Fruit fly (Drosophila melanogaster) whole organism, pupa: Measurements from ENCODE around the gene CG43703.

Source experiments
- CG10348 ChIP-seq: fragments of 200-800 bp; sonication (Bioruptor generic); IDR thresholded peaks from 2 replicates; pipeline ENCODE4 v1.3.6; 2022; ENCODE audit warnings: missing biosample characterization, missing genetic modification characterization
- CG13204 ChIP-seq: fragments of 200-800 bp; sonication (Bioruptor generic); optimal IDR thresholded peaks from 2 replicates; lab custom pipeline; 2018; ENCODE audit warnings: missing biosample characterization, mild to moderate bottlenecking, missing genetic modification characterization, moderate library complexity
- CG14655 ChIP-seq: fragments of 200-800 bp; sonication (Bioruptor generic); optimal IDR thresholded peaks from 3 replicates; lab custom pipeline; 2017; ENCODE audit warnings: mild to moderate bottlenecking, missing biosample characterization, missing genetic modification reagents, missing genetic modification characterization
- CG15710 ChIP-seq: fragments of 200-800 bp; sonication (Bioruptor generic); optimal IDR thresholded peaks from 2 replicates; lab custom pipeline; 2018; ENCODE audit warnings: missing biosample characterization, mild to moderate bottlenecking, missing genetic modification characterization, moderate library complexity
- CG17806 ChIP-seq: fragments of 200-800 bp; sonication (Bioruptor generic); optimal IDR thresholded peaks from 2 replicates; lab custom pipeline; 2018; ENCODE audit warnings: missing biosample characterization, mild to moderate bottlenecking, missing genetic modification characterization, moderate library complexity
- CG34367 ChIP-seq: fragments of 200-800 bp; sonication (Bioruptor generic); optimal IDR thresholded peaks from 2 replicates; lab custom pipeline; 2018; ENCODE audit warnings: missing biosample characterization, mild to moderate bottlenecking, missing genetic modification characterization
- CG4496 ChIP-seq: fragments of 200-800 bp; sonication (Bioruptor generic); IDR thresholded peaks from 3 replicates; pipeline ENCODE4 v1.3.6; 2022; ENCODE audit warnings: missing biosample characterization, missing genetic modification characterization
- CG8301 ChIP-seq: fragments of 200-800 bp; sonication (Bioruptor generic); optimal IDR thresholded peaks from 2 replicates; lab custom pipeline; 2018; ENCODE audit warnings: missing biosample characterization, mild to moderate bottlenecking, missing genetic modification characterization
- EcR ChIP-seq: fragments of 200-800 bp; sonication (Bioruptor generic); optimal IDR thresholded peaks from 3 replicates; lab custom pipeline; 2019; ENCODE audit warnings: missing biosample characterization, missing genetic modification characterization, mild to moderate bottlenecking, moderate library complexity, missing genetic modification reagents
- Ets98B ChIP-seq: fragments of 200-800 bp; sonication (Bioruptor generic); IDR thresholded peaks from 2 replicates; pipeline ENCODE4 v1.3.6; 2022; ENCODE audit warnings: missing biosample characterization, missing genetic modification characterization
- Pif1A ChIP-seq: fragments of 200-800 bp; sonication (Bioruptor generic); optimal IDR thresholded peaks from 3 replicates; lab custom pipeline; 2016; ENCODE audit warnings: missing biosample characterization, missing genetic modification characterization
- Pif1B ChIP-seq: fragments of 200-800 bp; sonication (Bioruptor generic); optimal IDR thresholded peaks from 3 replicates; lab custom pipeline; 2016; ENCODE audit warnings: missing biosample characterization, missing genetic modification characterization
- Snoo ChIP-seq: fragments of 200-800 bp; sonication (Bioruptor generic); optimal IDR thresholded peaks from 3 replicates; lab custom pipeline; 2017; ENCODE audit warnings: missing biosample characterization, mild to moderate bottlenecking, missing genetic modification characterization, inconsistent platforms
- gl ChIP-seq: fragments of 200-800 bp; sonication (Bioruptor generic); optimal IDR thresholded peaks from 2 replicates; lab custom pipeline; 2018; ENCODE audit warnings: missing biosample characterization, mild to moderate bottlenecking, missing genetic modification characterization

dm6 chr2L:3771109-3772067 lies 6.1 kb downstream of the CG43703 start, which contains the start of gene bowl:
- peak; percentile 98 for TF ChIP-seq CG4496
- peak; percentile 94 for TF ChIP-seq Pif1B
- peak; percentile 92 for TF ChIP-seq CG34367 (tag; lab: Kevin White, UChicago)
- peak; percentile 73 for TF ChIP-seq EcR (GFP tag; lab: Kevin White, UChicago)
- peak; percentile 96 for TF ChIP-seq Pif1A (GFP tag; lab: Kevin White, UChicago)
- TF ChIP-seq CG13204 (GFP tag; lab: Kevin White, UChicago), result peak; percentile 94
- TF ChIP-seq gl (tag; lab: Kevin White, UChicago), result peak; percentile 88
- TF ChIP-seq Snoo (tag; lab: Kevin White, UChicago), result peak; percentile 95
- peak; percentile 96 for TF ChIP-seq CG14655 (GFP tag; lab: Kevin White, UChicago)
- peak; percentile 88 for TF ChIP-seq CG10348 (GFP tag; lab: Robert Waterston, UW)
- peak; percentile 94 for TF ChIP-seq CG17806 (tag; lab: Kevin White, UChicago)
- TF ChIP-seq Ets98B (GFP tag; lab: Robert Waterston, UW), result peak; percentile 98
- TF ChIP-seq CG15710 (tag; lab: Kevin White, UChicago), result peak; percentile 99
- TF ChIP-seq CG8301 (tag; lab: Kevin White, UChicago), result peak; percentile 95
